Worm (Caenorhabditis elegans): ENCODE measurements around the gene F47D12.7.

Gene F47D12.7

ce11 chrIII:6258262-6258661, 37.6 kb downstream of the F47D12.7 start, which contains the start of gene srg-1:
srg-1 (minus strand) TSS chrIII:6258362.
- no peak for TF ChIP-seq ztf-25 (GFP tag; IDR thresholded peaks at IDR 0.05)
- no peak for TF ChIP-seq unc-130 (GFP tag; optimal IDR thresholded peaks at IDR 0.05)
- no peak for TF ChIP-seq pha-4 (tag; optimal IDR thresholded peaks at IDR 0.05)
- TF ChIP-seq F23B12.7 (tag; optimal IDR thresholded peaks at IDR 0.05; ENCODE audit: insufficient read depth): no peak
- TF ChIP-seq somi-1 (GFP tag; optimal IDR thresholded peaks at IDR 0.05): no peak
- TF ChIP-seq F37B4.10 (GFP tag; IDR thresholded peaks at IDR 0.05): no peak
- no peak for TF ChIP-seq madf-10 (tag; optimal IDR thresholded peaks at IDR 0.05)
- TF ChIP-seq tbx-9 (tag; optimal IDR thresholded peaks at IDR 0.05; ENCODE audit: borderline replicate concordance): no peak
- TF ChIP-seq die-1 (tag; optimal IDR thresholded peaks at IDR 0.05): no peak
- TF ChIP-seq ccch-3 (GFP tag; optimal IDR thresholded peaks at IDR 0.05): no peak
- no peak for TF ChIP-seq B0035.1 (tag; optimal IDR thresholded peaks at IDR 0.05)
- no peak for TF ChIP-seq B0336.3 (GFP tag; IDR thresholded peaks at IDR 0.05)
- TF ChIP-seq rpc-1 (optimal IDR thresholded peaks at IDR 0.05): no peak
- no peak for TF ChIP-seq rpc-1 (tag; optimal IDR thresholded peaks at IDR 0.05)
- no peak for TF ChIP-seq snpc-1.1 (tag; optimal IDR thresholded peaks at IDR 0.05; ENCODE audit: insufficient read depth)
- TF ChIP-seq Y67H2A.10 (GFP tag; conservative IDR thresholded peaks at IDR 0.05): no peak
- TF ChIP-seq nhr-27 (tag; optimal IDR thresholded peaks at IDR 0.05): no peak
- no peak for TF ChIP-seq him-1 (tag; optimal IDR thresholded peaks at IDR 0.05)
- no peak for TF ChIP-seq unc-62 (GFP tag; optimal IDR thresholded peaks at IDR 0.05)
- no peak for TF ChIP-seq bed-2 (GFP tag; IDR thresholded peaks at IDR 0.05)

DNA sequence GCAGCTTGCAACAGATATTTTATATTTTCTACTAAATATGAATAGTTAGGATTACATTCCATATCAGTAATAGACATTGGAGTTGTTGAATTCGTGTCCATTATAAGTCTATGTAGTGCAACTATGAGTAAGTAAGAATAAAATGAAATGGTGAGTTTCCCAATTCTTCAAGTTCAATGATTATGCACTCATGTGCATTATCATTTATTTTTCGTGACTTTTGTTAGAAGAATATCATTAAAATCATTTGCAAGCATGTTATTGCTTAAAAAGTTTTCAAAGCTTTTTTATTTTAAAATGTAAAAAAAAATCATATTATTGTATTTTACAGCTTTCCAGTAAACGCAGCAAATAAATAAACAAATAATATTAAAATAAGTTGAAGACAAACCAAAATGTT, 39.1 kb downstream of the F47D12.7 start, which contains the start of gene srg-9:
Gene srg-9, minus strand, starts transcription at position 101 of the 400 bp plus-strand sequence.
- TF ChIP-seq T26A5.8 (tag; optimal IDR thresholded peaks at IDR 0.05): no peak
- no peak for TF ChIP-seq efl-1 (GFP tag; optimal IDR thresholded peaks at IDR 0.05)
- no peak for TF ChIP-seq ets-4 (GFP tag; optimal IDR thresholded peaks at IDR 0.05)
- TF ChIP-seq Y53F4B.3 (GFP tag; IDR thresholded peaks at IDR 0.05): no peak
- no peak for TF ChIP-seq dpl-1 (GFP tag; optimal IDR thresholded peaks at IDR 0.05)
- no peak for TF ChIP-seq T07F8.4 (tag; optimal IDR thresholded peaks at IDR 0.05)
- TF ChIP-seq fkh-3 (tag; optimal IDR thresholded peaks at IDR 0.05): no peak
- TF ChIP-seq cebp-2 (GFP tag; IDR thresholded peaks at IDR 0.05): no peak
- TF ChIP-seq B0261.1 (tag; optimal IDR thresholded peaks at IDR 0.05): no peak

DNA sequence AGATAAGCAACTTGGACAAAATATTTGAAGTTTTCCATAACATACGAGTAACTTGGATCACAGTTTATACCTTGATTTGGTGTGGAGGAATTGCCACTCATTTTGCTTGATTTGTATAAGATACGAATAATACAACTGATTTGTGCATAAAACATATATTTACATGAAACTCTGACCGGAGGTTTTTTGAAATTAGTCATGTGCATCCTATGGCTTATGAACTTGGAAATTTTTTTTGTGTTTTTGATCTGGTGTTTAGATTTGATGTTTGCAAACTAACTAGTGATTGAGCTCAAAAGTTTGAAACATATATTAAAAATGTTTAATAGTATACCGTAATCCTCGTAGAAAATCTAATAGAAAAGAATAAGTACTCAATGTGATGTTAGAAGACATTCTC, 41.1 kb downstream of the F47D12.7 start, which contains the start of gene srg-8:
Gene srg-8, minus strand, starts transcription at position 101 of the 400 bp plus-strand sequence.
- TF ChIP-seq F10E7.11 (tag; optimal IDR thresholded peaks at IDR 0.05) (no peak), B0035.1 (tag; optimal IDR thresholded peaks at IDR 0.05) (no peak), lin-26 (GFP tag; IDR thresholded peaks at IDR 0.05) (no peak), Y56A3A.18 (GFP tag; IDR thresholded peaks at IDR 0.05) (no peak)

ce11 chrIII:6251511-6251910, 44.3 kb downstream of the F47D12.7 start, which contains the start of gene amdh-1:
amdh-1 (plus strand) TSS chrIII:6251811.
- TF ChIP-seq bed-2 (GFP tag; IDR thresholded peaks at IDR 0.05) (no peak), ceh-91 (GFP tag; IDR thresholded peaks at IDR 0.05) (no peak), ceh-58 (GFP tag; IDR thresholded peaks at IDR 0.05) (no peak), ama-1 (optimal IDR thresholded peaks at IDR 0.05) (no peak), ama-1 (GFP tag; optimal IDR thresholded peaks at IDR 0.05) (no peak), nfya-2 (GFP tag; IDR thresholded peaks at IDR 0.05) (no peak), chd-7 (tag; optimal IDR thresholded peaks at IDR 0.05) (no peak), unc-130 (GFP tag; optimal IDR thresholded peaks at IDR 0.05) (no peak), Y67H2A.10 (GFP tag; conservative IDR thresholded peaks at IDR 0.05) (no peak), tbp1 (GFP tag; optimal IDR thresholded peaks at IDR 0.05) (no peak), ceh-27 (GFP tag; optimal IDR thresholded peaks at IDR 0.05) (no peak), Y79H2A.3 (GFP tag; conservative IDR thresholded peaks at IDR 0.05) (no peak), F55B11.4 (tag; optimal IDR thresholded peaks at IDR 0.05; ENCODE audit: borderline replicate concordance, insufficient read depth) (no peak), zfh-2 (GFP tag; conservative IDR thresholded peaks at IDR 0.05) (no peak), F57A8.1 (GFP tag; optimal IDR thresholded peaks at IDR 0.05) (no peak), fkh-3 (tag; optimal IDR thresholded peaks at IDR 0.05) (no peak), athp-1 (tag; optimal IDR thresholded peaks at IDR 0.05) (no peak), B0261.1 (tag; optimal IDR thresholded peaks at IDR 0.05) (no peak), snpc-1.1 (tag; optimal IDR thresholded peaks at IDR 0.05; ENCODE audit: insufficient read depth) (no peak), nfyb-1 (GFP tag; IDR thresholded peaks at IDR 0.05) (no peak)
